Worm (Caenorhabditis elegans): Measurements from ENCODE around the gene hint-3.

ce11 chrV:7726927-7727326 is 33.3 kb upstream of the hint-3 start:
- TF ChIP-seq zag-1 (tag; optimal IDR thresholded peaks at IDR 0.05) (no peak), skn-1 (tag; optimal IDR thresholded peaks at IDR 0.05) (no peak), nhr-12 (tag; optimal IDR thresholded peaks at IDR 0.05) (no peak)
